Worm (Caenorhabditis elegans) whole organism, L4 larva: ENCODE measurements around the gene pak-1.

ENCODE experiments used
- dmd-6 ChIP-seq: fragments of 200-800 bp; sonication (Bioruptor generic); IDR thresholded peaks from 2 replicates; pipeline ENCODE4 v1.3.6; 2022; ENCODE audit warnings: missing genetic modification reagents, missing genetic modification characterization, missing compliant biosample characterization
- dpl-1 ChIP-seq: fragments of 150-350 bp; optimal IDR thresholded peaks from 2 replicates; lab custom pipeline; 2014; ENCODE audit warnings: missing biosample characterization, missing genetic modification reagents, missing genetic modification characterization
- mxl-3 ChIP-seq: fragments of 200-800 bp; sonication (Bioruptor generic); optimal IDR thresholded peaks from 2 replicates; lab custom pipeline; 2018; ENCODE audit warnings: mild to moderate bottlenecking, missing genetic modification characterization, missing compliant biosample characterization
- nhr-11 ChIP-seq: fragments of 150-350 bp; optimal IDR thresholded peaks from 2 replicates; lab custom pipeline; 2014; ENCODE audit warnings: missing biosample characterization, missing genetic modification characterization
- ztf-11 ChIP-seq: fragments of 150-350 bp; optimal IDR thresholded peaks from 2 replicates; lab custom pipeline; 2014; ENCODE audit warnings: missing biosample characterization, missing genetic modification characterization

DNA sequence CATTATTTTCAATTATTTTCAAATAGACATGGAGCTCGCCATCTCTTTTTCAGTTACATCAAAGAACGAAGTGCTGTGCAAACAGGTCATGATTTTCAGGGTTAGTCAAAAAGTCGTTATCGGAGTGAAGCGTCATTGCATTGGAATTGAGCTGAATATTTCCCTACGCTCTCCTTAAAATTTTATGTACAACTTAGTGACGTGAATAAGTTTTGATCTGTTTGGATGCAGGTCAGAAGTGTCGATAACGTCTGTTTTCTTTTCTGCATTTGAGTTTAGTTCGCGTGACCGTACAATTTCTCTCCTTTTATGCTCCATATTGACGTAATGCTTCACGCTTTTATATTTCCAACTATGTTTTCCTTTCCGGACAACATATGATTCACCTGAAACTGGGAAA lies 23.4 kb downstream of the pak-1 start:
- TF ChIP-seq dmd-6 (peak; percentile 82), nhr-11 (no peak), ztf-11 (tag; lab: Kevin White, UChicago) (no peak), dpl-1 (no peak), mxl-3 (GFP tag; lab: Kevin White, UChicago) (no peak)
